Fruit fly (Drosophila melanogaster): ENCODE measurements around the gene bru2.

DNA sequence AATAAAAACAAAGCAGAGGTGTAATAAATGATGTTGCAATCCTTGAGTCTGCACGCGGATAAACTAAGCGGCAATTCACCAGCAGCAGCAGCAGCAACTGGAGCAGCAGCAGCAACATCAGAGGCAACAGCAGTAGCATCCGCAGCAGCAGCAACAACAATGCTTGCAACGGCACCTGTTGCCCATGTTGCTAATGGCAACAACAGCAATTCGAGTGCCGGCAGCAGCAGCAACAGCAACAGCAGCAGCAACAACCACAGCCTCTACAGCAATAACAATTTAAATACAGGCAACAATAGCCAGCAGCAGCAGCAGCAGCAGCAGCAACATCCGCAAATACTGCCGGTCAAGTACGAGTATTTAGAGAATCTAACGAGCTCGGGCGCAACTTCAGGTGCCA lies 8.0 kb downstream of the bru2 start:
- no peak for TF ChIP-seq psq (optimal IDR thresholded peaks at IDR 0.05)
- no peak for TF ChIP-seq h (optimal IDR thresholded peaks at IDR 0.05)
- no peak for TF ChIP-seq insv (optimal IDR thresholded peaks at IDR 0.05)
- no peak for TF ChIP-seq Myc (optimal IDR thresholded peaks at IDR 0.05)
